Fruit fly (Drosophila melanogaster): Measurements from ENCODE around the gene Grp170.

- TF ChIP-seq CTCF (optimal IDR thresholded peaks at IDR 0.05) (no peak), CG8478 (optimal IDR thresholded peaks at IDR 0.05) (no peak)
Measured at dm6 chrX:2291023-2291422, 16.2 kb upstream of the Grp170 start.
